Worm (Caenorhabditis elegans) whole organism, young adult: ENCODE data around the gene rgs-1.

Source experiments
- F55B11.4 ChIP-seq: sonication (generic microtip); optimal IDR thresholded peaks from 2 replicates; lab custom pipeline; 2016; ENCODE audit warnings: missing compliant biosample characterization, missing genetic modification characterization, borderline replicate concordance; ENCODE audit not compliant: insufficient read depth
- T07F8.4 ChIP-seq: sonication (generic microtip); optimal IDR thresholded peaks from 2 replicates; lab custom pipeline; 2016; ENCODE audit warnings: mild to moderate bottlenecking, missing genetic modification characterization, moderate library complexity, missing compliant biosample characterization
- aptf-3 ChIP-seq: fragments of 200-800 bp; sonication (Bioruptor generic); IDR thresholded peaks from 2 replicates; pipeline ENCODE4 v1.3.6; 2022; ENCODE audit warnings: missing genetic modification characterization, missing compliant biosample characterization
- ceh-79 ChIP-seq: sonication (generic microtip); optimal IDR thresholded peaks from 2 replicates; lab custom pipeline; 2017; ENCODE audit warnings: mild to moderate bottlenecking, missing genetic modification characterization, missing compliant biosample characterization
- chd-7 ChIP-seq: sonication (generic microtip); optimal IDR thresholded peaks from 2 replicates; lab custom pipeline; 2016; ENCODE audit warnings: mild to moderate bottlenecking, missing genetic modification characterization, moderate library complexity, missing compliant biosample characterization
- efl-1 ChIP-seq: fragments of 150-350 bp; optimal IDR thresholded peaks from 2 replicates; lab custom pipeline; 2014; ENCODE audit warnings: missing biosample characterization, missing genetic modification reagents, missing genetic modification characterization
- hlh-26 ChIP-seq: fragments of 200-800 bp; sonication (Bioruptor generic); conservative IDR thresholded peaks from 2 replicates; pipeline ENCODE4 v1.3.6; 2022; ENCODE audit warnings: missing genetic modification reagents, missing genetic modification characterization, missing compliant biosample characterization
- mel-28 ChIP-seq: sonication (generic microtip); optimal IDR thresholded peaks from 2 replicates; lab custom pipeline; 2016; ENCODE audit warnings: borderline replicate concordance, mild to moderate bottlenecking, missing genetic modification characterization, missing compliant biosample characterization
- sea-2 ChIP-seq: fragments of 200-800 bp; sonication (Bioruptor generic); IDR thresholded peaks from 2 replicates; pipeline ENCODE4 v1.3.6; 2022; ENCODE audit warnings: missing genetic modification characterization, missing compliant biosample characterization
- zim-3 ChIP-seq: sonication (generic microtip); optimal IDR thresholded peaks from 2 replicates; lab custom pipeline; 2017; ENCODE audit warnings: mild to moderate bottlenecking, missing genetic modification characterization, moderate library complexity, missing compliant biosample characterization

ce11 chrIII:10006734-10007348 is 9.5 kb downstream of the rgs-1 start, which contains the start of gene C05B5.8:
- no peak for TF ChIP-seq F55B11.4 (tag; lab: Kevin White, UChicago)
- no peak for TF ChIP-seq efl-1 (GFP tag; lab: Kevin White, UChicago)
- TF ChIP-seq aptf-3 (GFP tag; lab: Robert Waterston, UW), result no peak
- TF ChIP-seq mel-28 (tag; lab: Kevin White, UChicago), result no peak
- TF ChIP-seq chd-7 (tag; lab: Kevin White, UChicago), result no peak
- no peak for TF ChIP-seq ceh-79 (tag; lab: Kevin White, UChicago)
- TF ChIP-seq T07F8.4 (tag; lab: Kevin White, UChicago), result no peak
- TF ChIP-seq zim-3, result no peak
- no peak for TF ChIP-seq sea-2 (GFP tag; lab: Robert Waterston, UW)
- TF ChIP-seq hlh-26 (GFP tag; lab: Robert Waterston, UW), result no peak
